Fruit fly (Drosophila melanogaster): Measurements from ENCODE around the gene lok.
A peak's percentile ranks its signal among the peaks of the same experiment; 100 is the strongest.

The lok gene

DNA sequence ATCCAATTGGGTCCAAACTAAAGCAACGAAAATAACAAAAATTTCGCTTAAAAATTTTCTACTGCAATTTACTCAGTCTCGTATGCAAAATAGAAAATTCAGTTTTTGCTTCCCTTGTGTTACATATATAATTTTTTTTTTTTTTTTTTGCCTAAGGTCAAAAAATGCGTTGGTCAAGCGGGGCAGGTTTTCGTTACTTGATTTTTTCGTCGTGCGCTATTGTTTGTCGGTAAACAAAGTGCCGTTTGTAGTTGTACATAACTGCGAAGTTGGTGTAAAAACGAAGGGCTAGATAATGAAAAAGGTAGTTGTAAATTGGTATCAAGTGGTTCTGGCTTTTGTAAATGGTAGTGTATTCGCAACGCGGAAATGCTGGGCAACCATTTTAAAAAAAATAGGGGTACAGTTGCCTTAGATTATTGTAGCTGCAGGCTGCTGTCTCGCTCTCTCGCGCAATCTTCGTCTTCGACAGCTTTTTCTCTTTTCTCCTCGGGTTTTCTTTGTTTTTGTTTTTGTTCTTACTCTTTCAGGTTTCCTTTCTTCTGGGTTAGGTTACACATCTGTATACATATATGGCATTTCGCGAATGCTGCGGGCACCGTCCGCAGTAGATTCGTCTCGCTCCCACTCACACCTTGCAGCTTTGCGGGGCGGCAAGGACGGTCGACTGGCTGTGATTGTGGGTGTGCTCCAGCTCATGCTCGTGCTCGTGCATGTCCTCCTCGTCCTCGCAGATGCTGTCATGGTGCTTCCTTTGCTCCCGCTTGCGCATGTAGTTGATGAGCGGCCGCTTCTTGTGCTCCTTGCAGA, 21.1 kb downstream of the lok start:
- peak; percentile 1 for TF ChIP-seq psq (GFP tag; optimal IDR thresholded peaks at IDR 0.05)
- no peak for TF ChIP-seq Abd-B (GFP tag; optimal IDR thresholded peaks at IDR 0.05)
- no peak for TF ChIP-seq usp (GFP tag; optimal IDR thresholded peaks at IDR 0.05)
- no peak for TF ChIP-seq Hr83 (GFP tag; optimal IDR thresholded peaks at IDR 0.05; ENCODE audit: poor library complexity, severe bottlenecking)

DNA sequence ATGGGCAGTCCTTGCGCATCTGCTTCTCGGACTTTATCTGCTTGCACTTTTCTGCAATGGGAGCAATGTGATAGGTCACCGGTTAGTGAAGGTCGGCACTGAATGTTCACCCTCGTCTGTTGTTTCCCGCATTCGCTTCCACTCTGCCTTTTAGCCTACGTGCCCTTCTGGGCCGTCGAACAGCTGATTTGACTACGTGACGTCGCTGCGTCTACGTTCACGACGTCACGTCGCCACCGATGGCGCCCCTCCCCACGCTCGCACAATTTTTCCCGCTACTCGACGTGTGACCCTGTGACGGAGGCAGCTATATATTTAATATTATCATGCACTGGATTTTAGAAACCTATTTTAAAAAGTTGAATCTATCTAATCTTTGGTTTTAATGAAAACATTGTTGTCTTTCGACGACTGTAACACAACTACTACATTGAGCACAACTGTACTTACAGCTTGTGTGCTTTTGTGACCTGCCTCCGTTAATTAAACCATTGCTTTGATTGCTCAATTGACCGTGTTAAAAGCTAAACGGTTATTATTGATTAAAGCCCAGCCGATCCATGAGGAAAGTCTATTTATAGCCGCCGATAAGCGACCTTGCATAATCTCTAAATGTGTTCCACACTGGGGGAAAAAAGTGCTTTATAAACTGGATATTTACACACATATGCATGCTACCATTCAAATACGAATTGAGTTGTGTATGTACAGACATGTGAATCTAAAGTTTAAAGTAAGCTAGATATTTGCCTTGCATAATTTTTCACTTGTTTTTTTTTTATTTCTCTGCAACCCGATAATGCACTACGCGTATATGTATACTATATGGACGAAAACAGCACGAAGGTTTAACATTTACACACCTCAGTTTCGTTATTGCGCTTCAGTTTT, 22.0 kb downstream of the lok start:
- TF ChIP-seq Vsx2 (GFP tag; optimal IDR thresholded peaks at IDR 0.05; ENCODE audit: partially characterized antibody): no peak
- peak; percentile 8 for TF ChIP-seq fru (GFP tag; optimal IDR thresholded peaks at IDR 0.05)
- TF ChIP-seq foxo (GFP tag; optimal IDR thresholded peaks at IDR 0.05): peak in 1 of 2 experiments; percentile 57
- no peak for TF ChIP-seq Rel (GFP tag; optimal IDR thresholded peaks at IDR 0.05)
- no peak for TF ChIP-seq Rel (tag; optimal IDR thresholded peaks at IDR 0.05)
- peak; percentile 53 for TF ChIP-seq rgr (GFP tag; optimal IDR thresholded peaks at IDR 0.05)
- TF ChIP-seq dmrt93B (GFP tag; optimal IDR thresholded peaks at IDR 0.05): peak; percentile 25
- peak; percentile 47 for TF ChIP-seq h (GFP tag; optimal IDR thresholded peaks at IDR 0.05)
- TF ChIP-seq psq (GFP tag; optimal IDR thresholded peaks at IDR 0.05): peak; percentile 8
- TF ChIP-seq ey (GFP tag; optimal IDR thresholded peaks at IDR 0.05): peak; percentile 39
- TF ChIP-seq N (GFP tag; optimal IDR thresholded peaks at IDR 0.05): no peak
- TF ChIP-seq Mio (GFP tag; optimal IDR thresholded peaks at IDR 0.05): no peak
- TF ChIP-seq sage (GFP tag; optimal IDR thresholded peaks at IDR 0.05): no peak
- TF ChIP-seq Hr78 (GFP tag; optimal IDR thresholded peaks at IDR 0.05): no peak
- TF ChIP-seq Abd-B (GFP tag; optimal IDR thresholded peaks at IDR 0.05): no peak
- no peak for TF ChIP-seq pan (optimal IDR thresholded peaks at IDR 0.05)
- peak; percentile 21 for TF ChIP-seq brk (GFP tag; optimal IDR thresholded peaks at IDR 0.05)
- TF ChIP-seq Sp1 (GFP tag; optimal IDR thresholded peaks at IDR 0.05): no peak
- no peak for TF ChIP-seq CrebA (GFP tag; optimal IDR thresholded peaks at IDR 0.05; ENCODE audit: borderline replicate concordance)
- no peak for TF ChIP-seq lola (GFP tag; optimal IDR thresholded peaks at IDR 0.05)
- no peak for TF ChIP-seq sv (GFP tag; optimal IDR thresholded peaks at IDR 0.05)
- peak; percentile 22 for TF ChIP-seq HLH106 (tag; optimal IDR thresholded peaks at IDR 0.05)
- TF ChIP-seq usp (GFP tag; optimal IDR thresholded peaks at IDR 0.05): no peak
- peak; percentile 47 for TF ChIP-seq OdsH (GFP tag; optimal IDR thresholded peaks at IDR 0.05)
- TF ChIP-seq br (GFP tag; optimal IDR thresholded peaks at IDR 0.05): peak; percentile 22
- peak; percentile 33 for TF ChIP-seq Hnf4 (GFP tag; optimal IDR thresholded peaks at IDR 0.05)

DNA sequence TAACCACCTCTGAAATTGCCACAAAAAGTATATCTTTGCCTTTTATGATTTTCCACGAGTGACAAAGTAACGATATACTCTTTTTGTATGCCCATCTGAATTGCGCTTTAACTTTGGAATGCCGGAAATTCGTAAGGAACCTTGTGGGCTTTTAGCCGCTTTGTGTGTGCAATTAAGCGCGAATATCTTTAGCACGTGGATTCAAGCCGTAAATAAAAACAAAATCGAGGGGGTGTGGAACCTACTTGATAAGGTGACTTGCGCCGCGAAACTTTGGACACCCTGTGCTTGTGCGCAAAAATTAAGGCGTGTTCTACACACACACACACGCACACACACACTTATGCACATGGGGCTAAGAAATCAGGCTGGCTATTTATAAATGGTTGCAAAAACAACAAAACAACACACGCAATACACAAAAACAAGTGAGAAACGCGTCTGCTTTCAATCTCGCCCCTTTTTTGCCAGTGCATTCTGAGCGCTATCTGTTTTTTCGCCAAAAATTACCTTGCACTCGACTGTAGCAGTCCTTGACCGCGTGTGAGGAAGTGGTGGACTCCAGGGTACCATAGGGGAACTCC, 22.9 kb downstream of the lok start:
- TF ChIP-seq Hr78 (GFP tag; optimal IDR thresholded peaks at IDR 0.05): no peak
- no peak for TF ChIP-seq woc (GFP tag; optimal IDR thresholded peaks at IDR 0.05)
- TF ChIP-seq CG9705 (GFP tag; optimal IDR thresholded peaks at IDR 0.05): no peak
- no peak for TF ChIP-seq Myc (optimal IDR thresholded peaks at IDR 0.05)
- no peak for TF ChIP-seq dl (GFP tag; optimal IDR thresholded peaks at IDR 0.05; ENCODE audit: insufficient read depth in 1 of 2, partially characterized antibody in 2 of 2)
- TF ChIP-seq Dfd (GFP tag; optimal IDR thresholded peaks at IDR 0.05): no peak
- no peak for TF ChIP-seq jim (GFP tag; optimal IDR thresholded peaks at IDR 0.05)
- TF ChIP-seq pan (optimal IDR thresholded peaks at IDR 0.05): no peak
- no peak for TF ChIP-seq brk (GFP tag; optimal IDR thresholded peaks at IDR 0.05)
- TF ChIP-seq rgr (GFP tag; optimal IDR thresholded peaks at IDR 0.05): no peak
- no peak for TF ChIP-seq HLH106 (tag; optimal IDR thresholded peaks at IDR 0.05)
- TF ChIP-seq CrebA (GFP tag; optimal IDR thresholded peaks at IDR 0.05; ENCODE audit: borderline replicate concordance): no peak
- TF ChIP-seq Dif (GFP tag; optimal IDR thresholded peaks at IDR 0.05; ENCODE audit: partially characterized antibody): no peak
- no peak for TF ChIP-seq Jra (GFP tag; optimal IDR thresholded peaks at IDR 0.05)
- TF ChIP-seq sage (GFP tag; optimal IDR thresholded peaks at IDR 0.05): no peak
- no peak for TF ChIP-seq fru (GFP tag; optimal IDR thresholded peaks at IDR 0.05)
- no peak for TF ChIP-seq Hnf4 (GFP tag; optimal IDR thresholded peaks at IDR 0.05)
- no peak for TF ChIP-seq h (GFP tag; optimal IDR thresholded peaks at IDR 0.05)
